Worm (Caenorhabditis elegans): ENCODE data around the gene spe-10.

spe-10 gene

ce11 chrV:10428608-10429007, 44.6 kb downstream of the spe-10 start, which contains the start of gene tag-314:
Gene tag-314 (minus strand): TSS chrV:10428708.
- TF ChIP-seq hnd-1 (tag; optimal IDR thresholded peaks at IDR 0.05): no peak
- TF ChIP-seq sea-1 (GFP tag; conservative IDR thresholded peaks at IDR 0.05): no peak

- TF ChIP-seq tbx-37 (GFP tag; conservative IDR thresholded peaks at IDR 0.05): no peak
- no peak for TF ChIP-seq hnd-1 (tag; optimal IDR thresholded peaks at IDR 0.05)
- TF ChIP-seq pes-1 (GFP tag; IDR thresholded peaks at IDR 0.05): no peak
- TF ChIP-seq ceh-36 (tag; optimal IDR thresholded peaks at IDR 0.05): no peak
- no peak for TF ChIP-seq aly-1 (tag; optimal IDR thresholded peaks at IDR 0.05)
- no peak for TF ChIP-seq sea-1 (GFP tag; conservative IDR thresholded peaks at IDR 0.05)
- no peak for TF ChIP-seq hmbx-1 (tag; optimal IDR thresholded peaks at IDR 0.05)
These were observed 48.6 kb downstream of the spe-10 start for ce11 chrV:10432607-10433006.

- TF ChIP-seq aly-1 (tag; optimal IDR thresholded peaks at IDR 0.05): no peak
- TF ChIP-seq ets-7 (tag; optimal IDR thresholded peaks at IDR 0.05): no peak
- TF ChIP-seq ceh-13 (GFP tag; optimal IDR thresholded peaks at IDR 0.05): no peak
- no peak for TF ChIP-seq hnd-1 (tag; optimal IDR thresholded peaks at IDR 0.05)
- TF ChIP-seq tbx-11 (GFP tag; IDR thresholded peaks at IDR 0.05): no peak
- TF ChIP-seq tbx-37 (GFP tag; conservative IDR thresholded peaks at IDR 0.05): no peak
- TF ChIP-seq F13C5.2 (tag; optimal IDR thresholded peaks at IDR 0.05): no peak
- no peak for TF ChIP-seq flt-1 (GFP tag; IDR thresholded peaks at IDR 0.05)
- TF ChIP-seq ama-1 (optimal IDR thresholded peaks at IDR 0.05): no peak
- TF ChIP-seq scrt-1 (GFP tag; IDR thresholded peaks at IDR 0.05): no peak
- TF ChIP-seq tra-4 (tag; optimal IDR thresholded peaks at IDR 0.05): no peak
- no peak for TF ChIP-seq sea-1 (GFP tag; conservative IDR thresholded peaks at IDR 0.05)
- TF ChIP-seq ceh-36 (tag; optimal IDR thresholded peaks at IDR 0.05): no peak
- no peak for TF ChIP-seq pes-1 (GFP tag; IDR thresholded peaks at IDR 0.05)
- TF ChIP-seq B0310.2 (tag; optimal IDR thresholded peaks at IDR 0.05): no peak
- no peak for TF ChIP-seq hmbx-1 (tag; optimal IDR thresholded peaks at IDR 0.05)
- TF ChIP-seq hmg-4 (GFP tag; optimal IDR thresholded peaks at IDR 0.05): no peak
These were observed 49.7 kb downstream of the spe-10 start, which contains the start of gene Y32F6A.4 for ce11 chrV:10433721-10434120. Gene Y32F6A.4 (minus strand): TSS chrV:10434067.

ce11 chrV:10435198-10435597, 51.1 kb downstream of the spe-10 start:
- TF ChIP-seq tra-4 (tag; optimal IDR thresholded peaks at IDR 0.05) (no peak), ceh-13 (GFP tag; optimal IDR thresholded peaks at IDR 0.05) (no peak), ceh-36 (tag; optimal IDR thresholded peaks at IDR 0.05) (no peak), tbx-37 (GFP tag; conservative IDR thresholded peaks at IDR 0.05) (no peak), ama-1 (optimal IDR thresholded peaks at IDR 0.05) (no peak), sea-1 (GFP tag; conservative IDR thresholded peaks at IDR 0.05) (no peak)
